Worm (Caenorhabditis elegans): ENCODE measurements around the gene T23B12.11.

Gene T23B12.11

ce11 chrV:8494260-8494939, 39.2 kb downstream of the T23B12.11 start, which contains the start of gene pxn-1:
Gene pxn-1, plus strand, starts transcription at chrV:8494889.
- TF ChIP-seq unc-42 (tag; optimal IDR thresholded peaks at IDR 0.05) (no peak), C08G9.2 (tag; optimal IDR thresholded peaks at IDR 0.05) (no peak), gmeb-2 (tag; optimal IDR thresholded peaks at IDR 0.05) (no peak), che-1 (tag; optimal IDR thresholded peaks at IDR 0.05) (no peak), lim-6 (tag; optimal IDR thresholded peaks at IDR 0.05) (no peak), fkh-6 (tag; optimal IDR thresholded peaks at IDR 0.05) (no peak), Y22D7AL.16 (tag; optimal IDR thresholded peaks at IDR 0.05) (no peak)

- TF ChIP-seq npax-4 (tag; optimal IDR thresholded peaks at IDR 0.05) (no peak), ets-4 (tag; optimal IDR thresholded peaks at IDR 0.05) (no peak), syd-9 (tag; optimal IDR thresholded peaks at IDR 0.05) (no peak), ceh-18 (tag; optimal IDR thresholded peaks at IDR 0.05) (no peak), ceh-22 (tag; optimal IDR thresholded peaks at IDR 0.05) (no peak), unc-86 (tag; optimal IDR thresholded peaks at IDR 0.05) (no peak), ceh-30 (tag; optimal IDR thresholded peaks at IDR 0.05) (no peak), tbx-7 (tag; optimal IDR thresholded peaks at IDR 0.05) (no peak), ahr-1 (tag; optimal IDR thresholded peaks at IDR 0.05) (no peak), che-1 (tag; optimal IDR thresholded peaks at IDR 0.05) (no peak), fkh-6 (tag; optimal IDR thresholded peaks at IDR 0.05) (no peak), ttx-3 (tag; optimal IDR thresholded peaks at IDR 0.05) (no peak), ceh-31 (tag; optimal IDR thresholded peaks at IDR 0.05) (no peak), ceh-19 (GFP tag; optimal IDR thresholded peaks at IDR 0.05) (no peak)
Measured at ce11 chrV:8495106-8495505, 39.9 kb downstream of the T23B12.11 start.

- TF ChIP-seq sdc-2 (tag; optimal IDR thresholded peaks at IDR 0.05) (no peak), dve-1 (tag; optimal IDR thresholded peaks at IDR 0.05) (no peak), fkh-10 (GFP tag; optimal IDR thresholded peaks at IDR 0.05) (no peak), C08G9.2 (tag; optimal IDR thresholded peaks at IDR 0.05) (no peak)
Measured at ce11 chrV:8495965-8496364, 40.8 kb downstream of the T23B12.11 start.

ce11 chrV:8499407-8499806, 44.2 kb downstream of the T23B12.11 start:
- TF ChIP-seq nhr-11 (tag; optimal IDR thresholded peaks at IDR 0.05) (no peak), K02D7.2 (tag; optimal IDR thresholded peaks at IDR 0.05) (no peak), ets-4 (tag; optimal IDR thresholded peaks at IDR 0.05) (no peak), unc-55 (GFP tag; optimal IDR thresholded peaks at IDR 0.05) (no peak), fax-1 (tag; optimal IDR thresholded peaks at IDR 0.05) (no peak), fkh-10 (GFP tag; optimal IDR thresholded peaks at IDR 0.05) (no peak), unc-42 (tag; optimal IDR thresholded peaks at IDR 0.05) (no peak), hlh-30 (tag; optimal IDR thresholded peaks at IDR 0.05; ENCODE audit: insufficient read depth) (no peak), ttx-3 (tag; optimal IDR thresholded peaks at IDR 0.05) (no peak), dmd-4 (tag; optimal IDR thresholded peaks at IDR 0.05; ENCODE audit: borderline replicate concordance) (no peak), sox-2 (GFP tag; IDR thresholded peaks at IDR 0.05) (no peak), ama-1 (optimal IDR thresholded peaks at IDR 0.05) (no peak), ceh-14 (tag; optimal IDR thresholded peaks at IDR 0.05) (no peak), ceh-30 (tag; optimal IDR thresholded peaks at IDR 0.05) (no peak)

ce11 chrV:8500348-8500747, 45.2 kb downstream of the T23B12.11 start:
- peak; percentile 100 for TF ChIP-seq pqm-1 (tag; optimal IDR thresholded peaks at IDR 0.05)
- TF ChIP-seq K09A11.1 (tag; optimal IDR thresholded peaks at IDR 0.05; ENCODE audit: insufficient read depth) = peak; percentile 95
- peak; percentile 98 for TF ChIP-seq npax-4 (tag; optimal IDR thresholded peaks at IDR 0.05)
- peak; percentile 99 for TF ChIP-seq hlh-15 (tag; optimal IDR thresholded peaks at IDR 0.05)
- TF ChIP-seq pag-3 (tag; optimal IDR thresholded peaks at IDR 0.05; ENCODE audit: borderline replicate concordance) = peak; percentile 98
- peak; percentile 96 for TF ChIP-seq C08G9.2 (tag; optimal IDR thresholded peaks at IDR 0.05)
- peak; percentile 99 for TF ChIP-seq mec-3 (tag; optimal IDR thresholded peaks at IDR 0.05; ENCODE audit: borderline replicate concordance)
- peak; percentile 98 for TF ChIP-seq ceh-34 (tag; optimal IDR thresholded peaks at IDR 0.05)
- peak; percentile 98 for TF ChIP-seq eyg-1 (tag; optimal IDR thresholded peaks at IDR 0.05)
- peak; percentile 96 for TF ChIP-seq pha-2 (tag; optimal IDR thresholded peaks at IDR 0.05)
- peak; percentile 99 for TF ChIP-seq Y22D7AL.16 (tag; optimal IDR thresholded peaks at IDR 0.05)
- peak; percentile 98 for TF ChIP-seq lim-6 (tag; optimal IDR thresholded peaks at IDR 0.05)
- TF ChIP-seq F13H6.1 (tag; optimal IDR thresholded peaks at IDR 0.05) = peak; percentile 99
- TF ChIP-seq ceh-22 (tag; optimal IDR thresholded peaks at IDR 0.05) = peak; percentile 79
- TF ChIP-seq madf-2 (tag; optimal IDR thresholded peaks at IDR 0.05) = peak; percentile 99
- peak; percentile 98 for TF ChIP-seq ahr-1 (tag; optimal IDR thresholded peaks at IDR 0.05)
- peak; percentile 99 for TF ChIP-seq ceh-48 (tag; optimal IDR thresholded peaks at IDR 0.05)
- peak; percentile 97 for TF ChIP-seq C38D4.7 (GFP tag; optimal IDR thresholded peaks at IDR 0.05)
- TF ChIP-seq dve-1 (tag; optimal IDR thresholded peaks at IDR 0.05) = peak; percentile 98
- peak; percentile 92 for TF ChIP-seq zip-5 (tag; optimal IDR thresholded peaks at IDR 0.05)
- TF ChIP-seq unc-55 (GFP tag; optimal IDR thresholded peaks at IDR 0.05) = peak; percentile 32
- peak; percentile 95 for TF ChIP-seq ceh-18 (tag; optimal IDR thresholded peaks at IDR 0.05)
- TF ChIP-seq che-1 (tag; optimal IDR thresholded peaks at IDR 0.05) = peak; percentile 98
